Worm (Caenorhabditis elegans) whole organism, L4 larva: Measurements from ENCODE around the gene H40L08.8.
A peak's percentile ranks its signal among the peaks of the same experiment; 100 is the strongest.

Source experiments
- D1046.2 ChIP-seq: fragments of 200-800 bp; sonication (Bioruptor generic); IDR thresholded peaks from 2 replicates; pipeline ENCODE4 v1.3.6; 2022; ENCODE audit warnings: missing genetic modification characterization, missing compliant biosample characterization
- F10B5.3 ChIP-seq: sonication (generic microtip); optimal IDR thresholded peaks from 2 replicates; lab custom pipeline; 2016; ENCODE audit warnings: mild to moderate bottlenecking, missing genetic modification characterization, missing compliant biosample characterization
- F44E2.7 ChIP-seq: fragments of 200-800 bp; sonication (Bioruptor generic); IDR thresholded peaks from 2 replicates; pipeline ENCODE4 v2.1.2; 2022; ENCODE audit warnings: missing genetic modification characterization, missing compliant biosample characterization
- F49E8.2 ChIP-seq: sonication (generic microtip); optimal IDR thresholded peaks from 2 replicates; lab custom pipeline; 2016; ENCODE audit warnings: missing compliant biosample characterization, mild to moderate bottlenecking, missing genetic modification characterization, borderline replicate concordance
- T26A8.4 ChIP-seq: fragments of 200-800 bp; sonication (Bioruptor generic); IDR thresholded peaks from 2 replicates; pipeline ENCODE4 v1.3.6; 2022; ENCODE audit warnings: missing genetic modification characterization, missing compliant biosample characterization
- Y48G9A.11 ChIP-seq: fragments of 200-800 bp; sonication (Bioruptor generic); IDR thresholded peaks from 2 replicates; pipeline ENCODE4 v1.3.6; 2022; ENCODE audit warnings: missing genetic modification reagents, missing genetic modification characterization, missing compliant biosample characterization
- ZK337.2 ChIP-seq: fragments of 200-800 bp; sonication (Bioruptor generic); IDR thresholded peaks from 2 replicates; pipeline ENCODE4 v1.3.6; 2022; ENCODE audit warnings: missing genetic modification reagents, missing genetic modification characterization, missing compliant biosample characterization
- ZK546.5 ChIP-seq, 2 experiments: sonication (generic microtip); optimal IDR thresholded peaks; 2 replicates each; lab custom pipeline; 2017; ENCODE audit warnings: missing biosample characterization in 2 of 2, missing genetic modification characterization in 2 of 2
- aly-2 ChIP-seq: sonication (generic microtip); optimal IDR thresholded peaks from 2 replicates; lab custom pipeline; 2018; ENCODE audit warnings: missing biosample characterization, missing genetic modification characterization
- ceh-20 ChIP-seq: fragments of 200-800 bp; sonication (Bioruptor generic); IDR thresholded peaks from 2 replicates; pipeline ENCODE4 v1.3.6; 2022; ENCODE audit warnings: missing genetic modification reagents, missing genetic modification characterization, missing compliant biosample characterization
- ceh-28 ChIP-seq: fragments of 150-350 bp; optimal IDR thresholded peaks from 2 replicates; lab custom pipeline; 2014; ENCODE audit warnings: missing biosample characterization, missing genetic modification reagents, missing genetic modification characterization
- ceh-44 ChIP-seq: fragments of 200-800 bp; sonication (Bioruptor generic); IDR thresholded peaks from 2 replicates; pipeline ENCODE4 v1.3.6; 2022; ENCODE audit warnings: missing genetic modification reagents, missing genetic modification characterization, missing compliant biosample characterization
- ceh-62 ChIP-seq: sonication (generic microtip); optimal IDR thresholded peaks from 2 replicates; lab custom pipeline; 2017; ENCODE audit warnings: missing biosample characterization, missing genetic modification characterization
- ctbp-1 ChIP-seq: fragments of 200-800 bp; sonication (Bioruptor generic); IDR thresholded peaks from 2 replicates; pipeline ENCODE4 v1.3.6; 2022; ENCODE audit warnings: missing genetic modification reagents, missing genetic modification characterization, missing compliant biosample characterization
- daf-12 ChIP-seq: fragments of 150-350 bp; optimal IDR thresholded peaks from 2 replicates; lab custom pipeline; 2014; ENCODE audit warnings: missing biosample characterization, missing genetic modification reagents, missing genetic modification characterization
- dmd-9 ChIP-seq: fragments of 200-800 bp; sonication (Bioruptor generic); IDR thresholded peaks from 2 replicates; pipeline ENCODE4 v1.3.6; 2022; ENCODE audit warnings: missing genetic modification reagents, missing genetic modification characterization, missing compliant biosample characterization
- duxl-1 ChIP-seq: sonication (generic microtip); optimal IDR thresholded peaks from 2 replicates; lab custom pipeline; 2016; ENCODE audit warnings: mild to moderate bottlenecking, missing genetic modification characterization, moderate library complexity, missing compliant biosample characterization; ENCODE audit not compliant: poor library complexity
- egl-43 ChIP-seq: fragments of 200-800 bp; sonication (Bioruptor generic); IDR thresholded peaks from 2 replicates; pipeline ENCODE4 v1.3.6; 2022; ENCODE audit warnings: missing genetic modification reagents, missing genetic modification characterization, missing compliant biosample characterization
- gei-8 ChIP-seq: fragments of 200-800 bp; sonication (Bioruptor generic); optimal IDR thresholded peaks from 2 replicates; lab custom pipeline; 2018; ENCODE audit warnings: mild to moderate bottlenecking, missing genetic modification characterization, missing compliant biosample characterization
- hif-1 ChIP-seq, 2 experiments: sonication (generic microtip); optimal IDR thresholded peaks; 2 replicates each; lab custom pipeline; 2016 to 2017; ENCODE audit warnings: missing compliant biosample characterization in 2 of 2, missing genetic modification characterization in 2 of 2, missing genetic modification reagents in 2 of 2, missing genotype in 2 of 2, mild to moderate bottlenecking in 1 of 2
- hlh-11 ChIP-seq: fragments of 200-800 bp; sonication (Bioruptor generic); optimal IDR thresholded peaks from 2 replicates; lab custom pipeline; 2018; ENCODE audit warnings: mild to moderate bottlenecking, missing genetic modification characterization, missing compliant biosample characterization
- lim-7 ChIP-seq: fragments of 200-800 bp; sonication (Bioruptor generic); IDR thresholded peaks from 2 replicates; pipeline ENCODE4 v1.3.6; 2022; ENCODE audit warnings: missing genetic modification characterization, missing compliant biosample characterization
- lin-1 ChIP-seq: fragments of 200-800 bp; sonication (Bioruptor generic); IDR thresholded peaks from 2 replicates; pipeline ENCODE4 v1.3.6; 2022; ENCODE audit warnings: missing genetic modification reagents, missing genetic modification characterization, missing compliant biosample characterization
- lin-13 ChIP-seq: fragments of 150-350 bp; optimal IDR thresholded peaks from 2 replicates; lab custom pipeline; 2014; ENCODE audit warnings: missing biosample characterization, missing genetic modification reagents, missing genetic modification characterization
- lin-15B ChIP-seq: fragments of 150-350 bp; sonication (generic microtip); optimal IDR thresholded peaks from 3 replicates; lab custom pipeline; 2014; ENCODE audit warnings: missing biosample characterization, missing genetic modification characterization
- lin-38 ChIP-seq: fragments of 200-800 bp; sonication (Bioruptor generic); IDR thresholded peaks from 2 replicates; pipeline ENCODE4 v1.3.6; 2022; ENCODE audit warnings: missing genetic modification reagents, missing genetic modification characterization, missing compliant biosample characterization
- lin-39 ChIP-seq: fragments of 150-350 bp; optimal IDR thresholded peaks from 2 replicates; lab custom pipeline; 2014; ENCODE audit warnings: missing biosample characterization, missing genetic modification reagents, missing genetic modification characterization
- madf-9 ChIP-seq: fragments of 200-800 bp; sonication (Bioruptor generic); conservative IDR thresholded peaks from 2 replicates; pipeline ENCODE4 v1.3.6; 2022; ENCODE audit warnings: missing genetic modification reagents, missing genetic modification characterization, missing compliant biosample characterization
- mdl-1 ChIP-seq, 2 experiments: fragments of 150-350 bp in 1 of 2; sonication (generic microtip) in 1 of 2; optimal IDR thresholded peaks; 2 replicates each; lab custom pipeline; 2014 to 2017; ENCODE audit warnings: missing biosample characterization in 2 of 2, missing genetic modification characterization in 2 of 2
- mes-2 ChIP-seq: sonication (generic microtip); optimal IDR thresholded peaks from 2 replicates; lab custom pipeline; 2016; ENCODE audit warnings: missing genotype, mild to moderate bottlenecking, missing genetic modification characterization, missing compliant biosample characterization; ENCODE audit not compliant: poor library complexity, severe bottlenecking
- mxl-2 ChIP-seq: fragments of 200-800 bp; sonication (Bioruptor generic); conservative IDR thresholded peaks from 2 replicates; pipeline ENCODE4 v1.3.6; 2022; ENCODE audit warnings: missing genetic modification reagents, missing genetic modification characterization, missing compliant biosample characterization
- nhr-25 ChIP-seq: sonication (generic microtip); optimal IDR thresholded peaks from 2 replicates; lab custom pipeline; 2017; ENCODE audit warnings: missing genetic modification characterization, mild to moderate bottlenecking, missing compliant biosample characterization, antibody characterized with exemption, moderate library complexity, borderline replicate concordance; ENCODE audit not compliant: insufficient read depth
- nhr-76 ChIP-seq: fragments of 150-350 bp; optimal IDR thresholded peaks from 2 replicates; lab custom pipeline; 2014; ENCODE audit warnings: missing biosample characterization, missing genetic modification characterization
- nhr-77 ChIP-seq: fragments of 150-350 bp; optimal IDR thresholded peaks from 2 replicates; lab custom pipeline; 2014; ENCODE audit warnings: missing biosample characterization, missing genetic modification characterization
- pha-4 ChIP-seq, 2 experiments: fragments of 150-350 bp in 1 of 2; fragments of 200-800 bp in 1 of 2; sonication (Bioruptor generic) in 1 of 2; IDR thresholded peaks in 1 of 2; optimal IDR thresholded peaks in 1 of 2; 2 replicates each; pipeline versions ENCODE4 v1.3.6 to Lab custom; 2014 to 2022; ENCODE audit warnings: missing genetic modification characterization in 2 of 2, missing genetic modification reagents in 2 of 2, missing biosample characterization in 1 of 2, missing compliant biosample characterization in 1 of 2
- php-3 ChIP-seq: fragments of 200-800 bp; sonication (Bioruptor generic); IDR thresholded peaks from 2 replicates; pipeline ENCODE4 v1.3.6; 2022; ENCODE audit warnings: missing genetic modification reagents, missing genetic modification characterization, missing compliant biosample characterization
- pqm-1 ChIP-seq: sonication (generic microtip); optimal IDR thresholded peaks from 2 replicates; lab custom pipeline; 2017; ENCODE audit warnings: missing biosample characterization, missing genetic modification characterization
- rbr-2 ChIP-seq: sonication (generic microtip); optimal IDR thresholded peaks from 2 replicates; lab custom pipeline; 2016; ENCODE audit warnings: missing genotype, missing genetic modification characterization, missing compliant biosample characterization
- saeg-2 ChIP-seq: fragments of 200-800 bp; sonication (Bioruptor generic); IDR thresholded peaks from 2 replicates; pipeline ENCODE4 v1.3.6; 2022; ENCODE audit warnings: missing genetic modification reagents, missing genetic modification characterization, missing compliant biosample characterization
- sdz-12 ChIP-seq: fragments of 200-800 bp; sonication (Bioruptor generic); optimal IDR thresholded peaks from 2 replicates; lab custom pipeline; 2018; ENCODE audit warnings: mild to moderate bottlenecking, missing genetic modification characterization, missing compliant biosample characterization
- set-16 ChIP-seq: fragments of 200-800 bp; sonication (Bioruptor generic); IDR thresholded peaks from 2 replicates; pipeline ENCODE4 v1.3.6; 2022; ENCODE audit warnings: missing genetic modification reagents, missing genetic modification characterization, missing compliant biosample characterization
- skn-1 ChIP-seq: fragments of 150-350 bp; optimal IDR thresholded peaks from 2 replicates; lab custom pipeline; 2014; ENCODE audit warnings: missing biosample characterization, missing genetic modification characterization
- snpc-4 ChIP-seq: fragments of 150-350 bp; optimal IDR thresholded peaks from 2 replicates; lab custom pipeline; 2014; ENCODE audit warnings: missing biosample characterization, missing genetic modification characterization
- unc-130 ChIP-seq: sonication (generic microtip); optimal IDR thresholded peaks from 2 replicates; lab custom pipeline; 2016; ENCODE audit warnings: missing genetic modification reagents, missing genetic modification characterization, missing compliant biosample characterization
- unc-62 ChIP-seq, 3 experiments: fragments of 150-350 bp in 1 of 3; sonication (generic microtip); optimal IDR thresholded peaks in 2 of 3; peaks in 1 of 3; 1 replicate in 1 of 3; 2 replicates in 2 of 3; lab custom pipeline; 2014 to 2017; ENCODE audit warnings: missing biosample characterization in 3 of 3, missing genetic modification characterization in 3 of 3, missing genetic modification reagents in 3 of 3, missing genotype in 1 of 3
- zfp-2 ChIP-seq: sonication (generic microtip); optimal IDR thresholded peaks from 2 replicates; lab custom pipeline; 2016; ENCODE audit warnings: mild to moderate bottlenecking, missing genetic modification characterization, missing compliant biosample characterization
- zfp-3 ChIP-seq: fragments of 200-800 bp; sonication (Bioruptor generic); conservative IDR thresholded peaks from 2 replicates; pipeline ENCODE4 v1.3.6; 2022; ENCODE audit warnings: missing genetic modification reagents, missing genetic modification characterization, missing compliant biosample characterization
- zip-2 ChIP-seq: fragments of 150-350 bp; optimal IDR thresholded peaks from 2 replicates; lab custom pipeline; 2014; ENCODE audit warnings: missing biosample characterization, missing genetic modification characterization
- ztf-7 ChIP-seq: fragments of 150-350 bp; optimal IDR thresholded peaks from 2 replicates; lab custom pipeline; 2014; ENCODE audit warnings: missing biosample characterization, missing genetic modification characterization

The H40L08.8 gene

ce11 chrX:15077597-15078261 lies at the start of gene H40L08.8, which contains the start of the genes H40L08.2 and H40L08.7:
Gene H40L08.8 (minus strand): TSS chrX:15077633.
Gene H40L08.2 (minus strand): TSS chrX:15077744.
Gene H40L08.7 (minus strand): TSS chrX:15077744.
- TF ChIP-seq nhr-76 (no peak), set-16 (GFP tag; lab: Robert Waterston, UW) (no peak), hif-1 (tag; optimal IDR thresholded peaks at IDR 0.05; lab: Kevin White, UChicago) (no peak), nhr-77 (tag; lab: Kevin White, UChicago) (no peak), madf-9 (GFP tag; lab: Robert Waterston, UW) (no peak), ZK337.2 (GFP tag; lab: Robert Waterston, UW) (no peak), unc-62 (GFP tag; optimal IDR thresholded peaks at IDR 0.05 in 1 of 2; lab: Kevin White, UChicago) (peak in 1 of 2 experiments; percentile 72), unc-62 (tag; optimal IDR thresholded peaks at IDR 0.05; lab: Kevin White, UChicago) (no peak), F49E8.2 (tag; lab: Kevin White, UChicago) (no peak), ceh-20 (GFP tag; lab: Robert Waterston, UW) (no peak), skn-1 (no peak), lin-39 (no peak), ztf-7 (no peak), lim-7 (GFP tag; lab: Robert Waterston, UW) (no peak), unc-130 (GFP tag; lab: Kevin White, UChicago) (no peak), sdz-12 (GFP tag; lab: Kevin White, UChicago) (no peak), lin-1 (GFP tag; lab: Robert Waterston, UW) (no peak), T26A8.4 (GFP tag; lab: Robert Waterston, UW) (no peak), daf-12 (tag; lab: Kevin White, UChicago) (no peak), rbr-2 (tag; lab: Kevin White, UChicago) (no peak), zip-2 (no peak), mes-2 (tag; lab: Kevin White, UChicago) (no peak), lin-15B (tag; lab: Kevin White, UChicago) (no peak), F44E2.7 (GFP tag; lab: Robert Waterston, UW) (no peak), zfp-2 (tag; lab: Kevin White, UChicago) (no peak), Y48G9A.11 (no peak), F10B5.3 (tag; lab: Kevin White, UChicago) (no peak), mdl-1 (tag; optimal IDR thresholded peaks at IDR 0.05; lab: Kevin White, UChicago) (peak; percentile 42 to 47), duxl-1 (tag; lab: Kevin White, UChicago) (no peak), php-3 (GFP tag; lab: Robert Waterston, UW) (no peak), snpc-4 (tag; lab: Kevin White, UChicago) (no peak), pha-4 (GFP tag; IDR thresholded peaks at IDR 0.05; lab: Robert Waterston, UW) (no peak), pha-4 (tag; optimal IDR thresholded peaks at IDR 0.05; lab: Kevin White, UChicago) (no peak), ceh-62 (tag; lab: Kevin White, UChicago) (no peak), dmd-9 (GFP tag; lab: Robert Waterston, UW) (no peak), ceh-28 (no peak), hlh-11 (tag; lab: Kevin White, UChicago) (peak; percentile 49), lin-38 (GFP tag; lab: Robert Waterston, UW) (no peak), zfp-3 (GFP tag; lab: Robert Waterston, UW) (no peak), pqm-1 (tag; lab: Kevin White, UChicago) (no peak), ZK546.5 (tag; optimal IDR thresholded peaks at IDR 0.05; lab: Kevin White, UChicago) (no peak), ctbp-1 (GFP tag; lab: Robert Waterston, UW) (no peak), ceh-44 (GFP tag; lab: Robert Waterston, UW) (no peak), nhr-25 (tag; lab: Kevin White, UChicago) (peak; percentile 56), saeg-2 (GFP tag; lab: Robert Waterston, UW) (no peak), lin-13 (GFP tag; lab: Kevin White, UChicago) (no peak), mxl-2 (GFP tag; lab: Robert Waterston, UW) (no peak), egl-43 (no peak), gei-8 (no peak), aly-2 (tag; lab: Kevin White, UChicago) (no peak), D1046.2 (GFP tag; lab: Robert Waterston, UW) (no peak)
